Worm (Caenorhabditis elegans) whole organism, late embryonic: ENCODE data around the gene hmgs-1.

Experiments used
- K02D7.2 ChIP-seq: sonication (generic microtip); optimal IDR thresholded peaks from 2 replicates; lab custom pipeline; 2017; ENCODE audit warnings: mild to moderate bottlenecking, missing genetic modification characterization, missing compliant biosample characterization
- ama-1 ChIP-seq: fragments of 150-350 bp; optimal IDR thresholded peaks from 2 replicates; lab custom pipeline; 2014
- ceh-14 ChIP-seq: sonication (generic microtip); optimal IDR thresholded peaks from 2 replicates; lab custom pipeline; 2016; ENCODE audit warnings: missing genotype, missing genetic modification characterization, missing compliant biosample characterization
- ceh-18 ChIP-seq: sonication (generic microtip); optimal IDR thresholded peaks from 2 replicates; lab custom pipeline; 2016; ENCODE audit warnings: missing genetic modification characterization, missing compliant biosample characterization
- elt-4 ChIP-seq: sonication (generic microtip); optimal IDR thresholded peaks from 2 replicates; lab custom pipeline; 2016; ENCODE audit warnings: missing genetic modification characterization, missing compliant biosample characterization
- fkh-10 ChIP-seq: fragments of 150-350 bp; optimal IDR thresholded peaks from 2 replicates; lab custom pipeline; 2014; ENCODE audit warnings: missing biosample characterization, missing genetic modification reagents, missing genetic modification characterization
- pax-1 ChIP-seq: fragments of 150-350 bp; optimal IDR thresholded peaks from 2 replicates; lab custom pipeline; 2014; ENCODE audit warnings: missing biosample characterization, missing genetic modification characterization
- pros-1 ChIP-seq: fragments of 150-350 bp; optimal IDR thresholded peaks from 2 replicates; lab custom pipeline; 2014; ENCODE audit warnings: missing biosample characterization, missing genetic modification reagents, missing genetic modification characterization

DNA sequence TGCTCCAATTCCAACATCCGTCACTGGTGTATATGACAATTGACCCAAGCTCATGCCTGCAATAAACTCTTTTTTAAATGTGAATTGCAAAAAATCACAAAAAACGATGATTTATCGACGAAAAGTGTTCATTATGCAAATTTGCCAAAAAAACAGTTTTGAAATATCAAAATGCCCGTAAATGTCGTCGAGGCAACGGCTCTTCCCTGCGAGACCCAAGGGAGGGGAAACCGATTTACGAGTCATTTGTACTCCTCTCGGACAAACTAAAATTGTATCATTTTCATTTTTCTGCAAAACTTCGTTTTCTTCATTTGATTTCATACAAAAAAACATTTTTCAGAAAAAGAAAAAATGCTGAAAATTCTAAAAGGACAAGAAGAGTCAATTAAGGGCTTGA, at the start of gene hmgs-1, which contains the start of gene F25B4.4:
- TF ChIP-seq pros-1 (no peak), fkh-10 (no peak), pax-1 (tag; lab: Kevin White, UChicago) (peak; percentile 35), ceh-18 (peak; percentile 83), ama-1 (no peak), K02D7.2 (tag; lab: Kevin White, UChicago) (no peak), ceh-14 (tag; lab: Kevin White, UChicago) (peak; percentile 15), elt-4 (no peak)
